Worm (Caenorhabditis elegans) whole organism, L2 larva: Measurements from ENCODE around the gene idpp-5.

Experiments
- ZK546.5 ChIP-seq: sonication (generic microtip); optimal IDR thresholded peaks from 2 replicates; lab custom pipeline; 2017; ENCODE audit warnings: missing biosample characterization, missing genetic modification characterization
- elt-3 ChIP-seq: sonication (generic microtip); optimal IDR thresholded peaks from 2 replicates; lab custom pipeline; 2017; ENCODE audit warnings: missing biosample characterization, missing genetic modification characterization
- lin-39 ChIP-seq: fragments of 150-350 bp; optimal IDR thresholded peaks from 2 replicates; lab custom pipeline; 2014; ENCODE audit warnings: missing biosample characterization, missing genetic modification reagents, missing genetic modification characterization
- lsy-2 ChIP-seq, 2 experiments: fragments of 150-350 bp in 1 of 2; sonication (generic microtip) in 1 of 2; optimal IDR thresholded peaks; 2 replicates each; lab custom pipeline; 2014 to 2017; ENCODE audit warnings: missing biosample characterization in 2 of 2, missing genetic modification characterization in 2 of 2
- nhr-12 ChIP-seq: fragments of 150-350 bp; optimal IDR thresholded peaks from 2 replicates; lab custom pipeline; 2014; ENCODE audit warnings: missing biosample characterization, missing genetic modification characterization
- nhr-25 ChIP-seq: fragments of 150-350 bp; sonication (generic microtip); optimal IDR thresholded peaks from 3 replicates; lab custom pipeline; 2014; ENCODE audit warnings: missing biosample characterization, missing genetic modification characterization
- sem-4 ChIP-seq: fragments of 150-350 bp; optimal IDR thresholded peaks from 2 replicates; lab custom pipeline; 2014; ENCODE audit warnings: missing biosample characterization, missing genetic modification reagents, missing genetic modification characterization
- skn-1 ChIP-seq: sonication (generic microtip); optimal IDR thresholded peaks from 2 replicates; lab custom pipeline; 2017; ENCODE audit warnings: missing biosample characterization, missing genetic modification characterization
- snpc-4 ChIP-seq: fragments of 150-350 bp; optimal IDR thresholded peaks from 2 replicates; lab custom pipeline; 2014; ENCODE audit warnings: missing biosample characterization, missing genetic modification characterization
- unc-55 ChIP-seq: fragments of 150-350 bp; sonication (generic microtip); optimal IDR thresholded peaks from 3 replicates; lab custom pipeline; 2014; ENCODE audit warnings: missing biosample characterization, missing genetic modification reagents, missing genetic modification characterization
- unc-62 ChIP-seq: fragments of 150-350 bp; optimal IDR thresholded peaks from 2 replicates; lab custom pipeline; 2014; ENCODE audit warnings: missing biosample characterization, missing genetic modification reagents, missing genetic modification characterization
- zag-1 ChIP-seq: fragments of 150-350 bp; optimal IDR thresholded peaks from 2 replicates; lab custom pipeline; 2014; ENCODE audit warnings: missing biosample characterization, missing genetic modification characterization
- ztf-11 ChIP-seq: sonication (generic microtip); optimal IDR thresholded peaks from 2 replicates; lab custom pipeline; 2017; ENCODE audit warnings: missing biosample characterization, missing genetic modification characterization

DNA sequence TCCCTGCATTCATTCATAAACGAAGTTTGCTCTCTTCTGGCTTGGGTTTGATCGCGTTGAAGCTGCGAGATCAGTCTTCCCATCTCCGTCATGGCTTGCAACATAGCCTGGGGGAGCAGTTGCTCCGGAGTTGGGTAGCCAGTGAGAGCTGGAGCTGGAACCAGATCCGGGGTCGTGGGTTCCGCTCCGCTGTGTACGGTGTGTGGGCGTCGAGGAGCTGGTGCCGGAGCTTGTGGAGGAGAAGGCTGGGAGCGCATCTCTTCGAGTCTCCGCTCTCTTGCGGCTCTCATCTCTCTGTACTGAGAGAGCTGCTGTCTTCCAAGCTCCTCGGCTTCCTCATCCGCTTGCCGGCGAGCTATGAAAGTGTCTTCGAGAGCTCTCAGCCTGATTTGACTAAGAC lies 40.2 kb downstream of the idpp-5 start:
- TF ChIP-seq zag-1 (tag; lab: Kevin White, UChicago) (no peak), unc-55 (GFP tag; lab: Kevin White, UChicago) (no peak), elt-3 (tag; lab: Kevin White, UChicago) (no peak), skn-1 (tag; lab: Kevin White, UChicago) (no peak), ztf-11 (tag; lab: Kevin White, UChicago) (no peak), unc-62 (GFP tag; lab: Kevin White, UChicago) (no peak), lsy-2 (tag; optimal IDR thresholded peaks at IDR 0.05; lab: Kevin White, UChicago) (no peak), ZK546.5 (no peak), nhr-12 (tag; lab: Kevin White, UChicago) (no peak), lin-39 (no peak), nhr-25 (tag; lab: Kevin White, UChicago) (no peak), snpc-4 (tag; lab: Kevin White, UChicago) (no peak), sem-4 (tag; lab: Kevin White, UChicago) (no peak)
